Fruit fly (Drosophila melanogaster) ovary, adult (tissue): ENCODE results near the gene CG42824.

Experiments used
- CG17801 ChIP-seq: fragments of 200-800 bp; optimal IDR thresholded peaks from 2 replicates; lab custom pipeline; 2019; ENCODE audit warnings: missing biosample characterization, mild to moderate bottlenecking, missing genetic modification characterization, moderate library complexity; ENCODE audit not compliant: partially characterized antibody

CG42824 gene

dm6 chr3R:17385329-17386019, 20.8 kb downstream of the CG42824 start:
- peak; percentile 79 for TF ChIP-seq CG17801

- TF ChIP-seq CG17801, result no peak
Observed at dm6 chr3R:17381916-17382315, 24.4 kb downstream of the CG42824 start.

- TF ChIP-seq CG17801, result no peak
Observed at dm6 chr3R:17379742-17380141, 26.6 kb downstream of the CG42824 start, which contains the start of gene lute. TSS of gene lute (plus strand) at chr3R:17379944.

- no peak for TF ChIP-seq CG17801
Observed at dm6 chr3R:17379051-17379450, 27.3 kb downstream of the CG42824 start.

dm6 chr3R:17377503-17377902, 28.8 kb downstream of the CG42824 start:
- TF ChIP-seq CG17801, result no peak

- TF ChIP-seq CG17801, result no peak
Observed at dm6 chr3R:17371094-17371493, 35.2 kb downstream of the CG42824 start.

dm6 chr3R:17366023-17366422, 40.3 kb downstream of the CG42824 start, which contains the start of gene beat-IIa:
TSS of gene beat-IIa (minus strand) at chr3R:17366119.
- no peak for TF ChIP-seq CG17801

dm6 chr3R:17359370-17359769, 46.9 kb downstream of the CG42824 start:
- no peak for TF ChIP-seq CG17801
